Worm (Caenorhabditis elegans) whole organism, dauer: ENCODE measurements around the gene C03B1.10.

ENCODE experiments used
- unc-62 ChIP-seq: sonication (generic microtip); optimal IDR thresholded peaks from 2 replicates; lab custom pipeline; 2017; ENCODE audit warnings: missing biosample characterization, missing genetic modification reagents, missing genetic modification characterization

The C03B1.10 gene

DNA sequence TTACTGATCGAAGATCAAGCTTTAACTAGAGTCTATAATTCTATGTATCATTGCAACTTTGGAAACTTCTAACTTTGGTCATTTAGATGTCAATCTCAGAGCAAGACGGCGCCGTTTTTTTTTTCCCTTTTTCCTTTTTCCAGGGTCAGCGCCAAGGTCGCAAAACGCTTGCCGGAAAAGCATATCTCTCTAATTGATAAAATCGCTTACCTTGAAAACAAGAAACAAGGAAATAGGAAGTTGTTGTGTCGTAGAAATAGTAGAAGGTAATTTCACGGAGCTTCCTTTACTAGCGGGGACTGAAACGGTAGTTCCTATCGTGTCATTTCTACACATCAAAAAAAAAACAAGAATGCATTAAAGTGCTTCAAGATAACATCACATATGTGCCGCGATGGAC, 36.3 kb downstream of the C03B1.10 start:
- no peak for TF ChIP-seq unc-62 (GFP tag; lab: Kevin White, UChicago)

DNA sequence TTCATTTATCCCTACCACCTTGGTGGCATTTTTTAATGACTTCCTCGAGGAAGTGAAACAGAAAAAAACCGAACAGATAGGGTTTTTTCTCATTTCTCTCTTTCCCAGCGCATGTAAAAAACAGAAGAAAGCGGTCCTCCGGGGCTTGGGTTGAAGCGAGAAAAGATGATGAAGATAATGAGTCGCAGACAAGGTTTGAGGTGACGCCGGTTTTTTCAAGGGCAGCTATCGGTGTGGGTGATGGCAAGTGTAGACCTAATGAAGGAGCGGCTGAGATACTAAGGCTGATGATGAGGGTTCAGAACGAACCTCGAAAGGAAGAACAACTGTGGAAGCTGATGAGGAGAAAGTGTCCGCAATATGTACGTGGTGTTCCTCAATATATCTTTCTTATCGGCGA, 36.8 kb downstream of the C03B1.10 start:
- no peak for TF ChIP-seq unc-62 (GFP tag; lab: Kevin White, UChicago)

DNA sequence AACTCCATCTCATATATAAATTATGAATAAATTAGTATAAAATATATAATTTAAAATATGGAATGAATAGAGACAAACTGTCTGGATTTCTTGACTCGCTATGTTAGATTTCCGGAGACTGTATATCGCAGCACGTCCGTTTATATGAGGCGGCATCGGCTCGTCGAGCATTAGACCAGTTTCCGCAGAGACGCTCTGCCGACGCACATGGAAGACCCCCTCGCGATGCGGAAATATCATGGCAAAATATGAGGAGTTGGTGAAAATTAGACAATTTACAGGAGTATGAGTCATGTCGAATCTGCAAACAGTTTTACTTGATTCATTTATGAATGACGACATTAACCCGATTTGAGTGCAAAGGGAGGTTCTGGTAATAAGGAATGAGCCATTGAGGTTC, 38.1 kb downstream of the C03B1.10 start, which contains the start of gene chtb-3:
TSS of gene chtb-3 (minus strand) at position 101 of the 400 bp plus-strand sequence.
- no peak for TF ChIP-seq unc-62 (GFP tag; lab: Kevin White, UChicago)

DNA sequence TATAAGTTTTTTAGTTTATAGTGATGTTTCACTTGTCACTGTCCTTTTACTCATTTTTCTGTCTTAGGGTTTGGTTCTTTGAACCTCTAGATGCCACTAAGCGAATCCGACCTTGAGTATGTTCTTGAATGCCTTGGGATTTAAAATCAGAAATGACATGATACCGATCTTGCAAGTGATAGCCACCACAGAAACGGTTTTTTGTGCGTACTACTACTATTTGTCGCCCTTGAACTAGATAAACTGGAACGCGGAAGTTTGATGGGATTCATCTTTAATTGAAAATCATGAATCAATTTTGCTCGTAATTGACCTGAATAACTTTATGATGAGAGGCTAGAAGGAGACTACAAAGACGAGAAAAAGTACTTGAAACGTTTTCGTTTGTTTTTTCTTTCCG, 38.9 kb downstream of the C03B1.10 start:
- no peak for TF ChIP-seq unc-62 (GFP tag; lab: Kevin White, UChicago)

DNA sequence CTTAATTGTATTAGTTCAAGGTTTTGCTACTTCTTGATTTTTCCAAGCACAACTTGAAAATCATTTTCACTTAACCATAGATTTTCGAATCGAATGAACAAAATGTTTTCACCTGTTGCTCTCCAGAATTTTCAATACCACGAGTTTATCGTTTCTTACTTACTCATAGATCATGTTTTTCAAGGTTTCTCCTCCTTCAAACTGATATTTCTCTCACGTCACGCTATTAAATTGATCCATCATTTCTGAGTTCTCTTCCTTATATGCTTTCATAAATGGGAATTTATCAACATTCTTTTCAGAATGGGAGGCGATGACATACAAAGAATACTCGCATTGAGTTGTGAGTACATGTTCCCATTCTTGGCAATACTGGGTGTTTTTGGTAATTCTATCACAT, 46.3 kb downstream of the C03B1.10 start, which contains the start of gene npr-38:
TSS of gene npr-38 (plus strand) at position 301 of the 400 bp plus-strand sequence.
- TF ChIP-seq unc-62 (GFP tag; lab: Kevin White, UChicago) = no peak
